Worm (Caenorhabditis elegans) whole organism, early embryonic: ENCODE results near the gene lgc-49.

Source experiments
- F13C5.2 ChIP-seq: sonication (generic microtip); optimal IDR thresholded peaks from 2 replicates; lab custom pipeline; 2017; ENCODE audit warnings: mild to moderate bottlenecking, missing genetic modification characterization, inconsistent platforms, missing compliant biosample characterization
- aly-1 ChIP-seq: sonication (generic microtip); optimal IDR thresholded peaks from 2 replicates; lab custom pipeline; 2016; ENCODE audit warnings: missing genetic modification characterization, missing compliant biosample characterization
- ama-1 ChIP-seq: fragments of 150-350 bp; optimal IDR thresholded peaks from 2 replicates; lab custom pipeline; 2014
- ceh-13 ChIP-seq: fragments of 200-800 bp; sonication (Bioruptor generic); optimal IDR thresholded peaks from 2 replicates; lab custom pipeline; 2018; ENCODE audit warnings: mild to moderate bottlenecking, missing genetic modification characterization, missing compliant biosample characterization
- flt-1 ChIP-seq: fragments of 200-800 bp; sonication (Bioruptor generic); IDR thresholded peaks from 2 replicates; pipeline ENCODE4 v1.3.6; 2022; ENCODE audit warnings: missing genetic modification characterization, missing compliant biosample characterization
- hmg-4 ChIP-seq: fragments of 200-800 bp; sonication (Bioruptor generic); optimal IDR thresholded peaks from 2 replicates; lab custom pipeline; 2018; ENCODE audit warnings: mild to moderate bottlenecking, missing genetic modification characterization, missing compliant biosample characterization
- pes-1 ChIP-seq: fragments of 200-800 bp; sonication (Bioruptor generic); IDR thresholded peaks from 2 replicates; pipeline ENCODE4 v1.3.6; 2022; ENCODE audit warnings: missing genetic modification reagents, missing genetic modification characterization, missing compliant biosample characterization
- tra-4 ChIP-seq: sonication (generic microtip); optimal IDR thresholded peaks from 2 replicates; lab custom pipeline; 2017; ENCODE audit warnings: missing genetic modification characterization, missing compliant biosample characterization

DNA sequence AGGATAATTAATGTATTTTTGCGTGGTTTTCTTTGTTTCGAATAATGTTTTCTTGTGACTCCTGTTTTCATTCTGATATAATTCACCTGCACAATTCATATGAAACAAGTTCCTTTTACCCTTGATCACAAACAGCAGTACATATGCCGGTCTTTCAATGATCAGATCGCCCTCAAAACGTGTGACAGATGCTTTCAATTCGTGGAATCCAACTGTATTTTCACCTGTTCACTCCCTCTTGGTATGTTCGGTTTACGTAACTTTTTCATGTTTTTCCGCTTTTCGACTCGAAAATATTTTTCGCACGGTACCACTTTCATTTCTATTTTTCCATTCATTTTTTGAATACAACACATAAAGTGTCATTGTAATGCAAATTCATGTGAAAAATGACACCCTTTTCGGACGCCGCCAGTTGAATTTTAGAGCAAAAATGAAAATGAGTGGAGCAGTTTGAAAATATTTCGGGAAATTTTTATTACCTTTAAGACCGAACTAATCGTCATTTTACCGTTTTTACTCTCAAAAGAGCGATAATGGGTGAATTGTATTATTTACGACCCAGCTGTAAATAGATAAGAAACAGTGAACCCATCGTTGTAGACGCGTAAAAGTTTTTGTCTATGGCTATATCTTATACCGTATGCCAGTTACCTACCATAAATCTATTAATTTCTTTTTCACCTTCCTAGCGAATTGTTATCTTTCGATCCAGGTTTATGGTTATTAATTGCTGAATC is 10.9 kb downstream of the lgc-49 start, which contains the start of gene K10D6.4:
- no peak for TF ChIP-seq flt-1 (GFP tag; lab: Robert Waterston, UW)
- no peak for TF ChIP-seq aly-1
- no peak for TF ChIP-seq F13C5.2 (tag; lab: Kevin White, UChicago)
- TF ChIP-seq ceh-13 (GFP tag; lab: Kevin White, UChicago) = no peak
- TF ChIP-seq hmg-4 = no peak
- TF ChIP-seq tra-4 (tag; lab: Kevin White, UChicago) = no peak
- TF ChIP-seq ama-1 (lab: Kevin White, UChicago) = no peak
- no peak for TF ChIP-seq pes-1 (GFP tag; lab: Robert Waterston, UW)
